Worm (Caenorhabditis elegans) whole organism, L4 larva: Measurements from ENCODE around the gene Y67H2A.2.

Experiments used
- F10B5.3 ChIP-seq: sonication (generic microtip); optimal IDR thresholded peaks from 2 replicates; lab custom pipeline; 2016; ENCODE audit warnings: mild to moderate bottlenecking, missing genetic modification characterization, missing compliant biosample characterization
- R02D3.7 ChIP-seq: fragments of 150-350 bp; sonication (generic microtip); optimal IDR thresholded peaks from 3 replicates; lab custom pipeline; 2014; ENCODE audit warnings: missing biosample characterization, missing genetic modification characterization
- T20F7.1 ChIP-seq: fragments of 200-800 bp; sonication (Bioruptor generic); optimal IDR thresholded peaks from 2 replicates; lab custom pipeline; 2018; ENCODE audit warnings: mild to moderate bottlenecking, missing genetic modification characterization, missing compliant biosample characterization
- Y105C5A.15 ChIP-seq: fragments of 200-800 bp; sonication (Bioruptor generic); IDR thresholded peaks from 2 replicates; pipeline ENCODE4 v1.3.6; 2022; ENCODE audit warnings: missing genetic modification characterization, missing compliant biosample characterization
- Y48G9A.11 ChIP-seq: fragments of 200-800 bp; sonication (Bioruptor generic); IDR thresholded peaks from 2 replicates; pipeline ENCODE4 v1.3.6; 2022; ENCODE audit warnings: missing genetic modification reagents, missing genetic modification characterization, missing compliant biosample characterization
- Y5F2A.4 ChIP-seq: fragments of 200-800 bp; sonication (Bioruptor generic); optimal IDR thresholded peaks from 2 replicates; lab custom pipeline; 2018; ENCODE audit warnings: mild to moderate bottlenecking, missing genetic modification characterization, missing compliant biosample characterization
- arid-1 ChIP-seq: fragments of 200-800 bp; sonication (Bioruptor generic); conservative IDR thresholded peaks from 2 replicates; pipeline ENCODE4 v1.3.6; 2022; ENCODE audit warnings: missing genetic modification reagents, missing genetic modification characterization, missing compliant biosample characterization
- ceh-62 ChIP-seq: sonication (generic microtip); optimal IDR thresholded peaks from 2 replicates; lab custom pipeline; 2017; ENCODE audit warnings: missing biosample characterization, missing genetic modification characterization
- daf-16 ChIP-seq, 3 experiments: sonication (generic microtip); optimal IDR thresholded peaks; 2 replicates each; lab custom pipeline; 2016 to 2017; ENCODE audit warnings: missing genetic modification characterization in 3 of 3, missing genetic modification reagents in 3 of 3, mild to moderate bottlenecking in 2 of 3, missing compliant biosample characterization in 2 of 3, missing biosample characterization in 1 of 3, moderate library complexity in 1 of 3
- daf-8 ChIP-seq: fragments of 200-800 bp; sonication (Bioruptor generic); IDR thresholded peaks from 2 replicates; pipeline ENCODE4 v1.3.6; 2022; ENCODE audit warnings: missing genetic modification characterization, missing compliant biosample characterization
- dmd-6 ChIP-seq: fragments of 200-800 bp; sonication (Bioruptor generic); IDR thresholded peaks from 2 replicates; pipeline ENCODE4 v1.3.6; 2022; ENCODE audit warnings: missing genetic modification reagents, missing genetic modification characterization, missing compliant biosample characterization
- dmd-9 ChIP-seq: fragments of 200-800 bp; sonication (Bioruptor generic); IDR thresholded peaks from 2 replicates; pipeline ENCODE4 v1.3.6; 2022; ENCODE audit warnings: missing genetic modification reagents, missing genetic modification characterization, missing compliant biosample characterization
- dpl-1 ChIP-seq: fragments of 150-350 bp; optimal IDR thresholded peaks from 2 replicates; lab custom pipeline; 2014; ENCODE audit warnings: missing biosample characterization, missing genetic modification reagents, missing genetic modification characterization
- dve-1 ChIP-seq: sonication (generic microtip); optimal IDR thresholded peaks from 2 replicates; lab custom pipeline; 2017; ENCODE audit warnings: antibody characterized with exemption, mild to moderate bottlenecking, missing genetic modification characterization, missing compliant biosample characterization; ENCODE audit not compliant: insufficient read depth
- hlh-11 ChIP-seq: fragments of 200-800 bp; sonication (Bioruptor generic); optimal IDR thresholded peaks from 2 replicates; lab custom pipeline; 2018; ENCODE audit warnings: mild to moderate bottlenecking, missing genetic modification characterization, missing compliant biosample characterization
- hlh-30 ChIP-seq: sonication (generic microtip); optimal IDR thresholded peaks from 2 replicates; lab custom pipeline; 2017; ENCODE audit warnings: antibody characterized with exemption, mild to moderate bottlenecking, missing genetic modification characterization, missing compliant biosample characterization; ENCODE audit not compliant: insufficient read depth
- hmg-1.1 ChIP-seq: fragments of 200-800 bp; sonication (Bioruptor generic); IDR thresholded peaks from 2 replicates; pipeline ENCODE4 v1.3.6; 2022; ENCODE audit warnings: missing genetic modification reagents, missing genetic modification characterization, missing compliant biosample characterization
- jun-1 ChIP-seq: fragments of 150-350 bp; optimal IDR thresholded peaks from 2 replicates; lab custom pipeline; 2014; ENCODE audit warnings: missing biosample characterization, missing genetic modification reagents, missing genetic modification characterization
- lin-13 ChIP-seq: fragments of 150-350 bp; optimal IDR thresholded peaks from 2 replicates; lab custom pipeline; 2014; ENCODE audit warnings: missing biosample characterization, missing genetic modification reagents, missing genetic modification characterization
- lin-38 ChIP-seq: fragments of 200-800 bp; sonication (Bioruptor generic); IDR thresholded peaks from 2 replicates; pipeline ENCODE4 v1.3.6; 2022; ENCODE audit warnings: missing genetic modification reagents, missing genetic modification characterization, missing compliant biosample characterization
- lir-3 ChIP-seq: sonication (generic microtip); optimal IDR thresholded peaks from 2 replicates; lab custom pipeline; 2016; ENCODE audit warnings: mild to moderate bottlenecking, missing genetic modification characterization, missing compliant biosample characterization
- lsy-2 ChIP-seq, 2 experiments: fragments of 150-350 bp in 1 of 2; sonication (generic microtip) in 1 of 2; optimal IDR thresholded peaks; 2 replicates each; lab custom pipeline; 2014 to 2017; ENCODE audit warnings: missing biosample characterization in 2 of 2, missing genetic modification characterization in 2 of 2
- mdl-1 ChIP-seq, 2 experiments: fragments of 150-350 bp in 1 of 2; sonication (generic microtip) in 1 of 2; optimal IDR thresholded peaks; 2 replicates each; lab custom pipeline; 2014 to 2017; ENCODE audit warnings: missing biosample characterization in 2 of 2, missing genetic modification characterization in 2 of 2
- mdt-29 ChIP-seq: fragments of 200-800 bp; sonication (Bioruptor generic); IDR thresholded peaks from 2 replicates; pipeline ENCODE4 v1.3.6; 2022; ENCODE audit warnings: missing genetic modification reagents, missing genetic modification characterization, missing compliant biosample characterization
- mep-1 ChIP-seq: fragments of 150-350 bp; sonication (generic microtip); optimal IDR thresholded peaks from 3 replicates; lab custom pipeline; 2014; ENCODE audit warnings: missing biosample characterization, missing genetic modification characterization
- mxl-3 ChIP-seq: fragments of 200-800 bp; sonication (Bioruptor generic); optimal IDR thresholded peaks from 2 replicates; lab custom pipeline; 2018; ENCODE audit warnings: mild to moderate bottlenecking, missing genetic modification characterization, missing compliant biosample characterization
- nhr-11 ChIP-seq: fragments of 150-350 bp; optimal IDR thresholded peaks from 2 replicates; lab custom pipeline; 2014; ENCODE audit warnings: missing biosample characterization, missing genetic modification characterization
- nhr-111 ChIP-seq: fragments of 200-800 bp; sonication (Bioruptor generic); optimal IDR thresholded peaks from 2 replicates; lab custom pipeline; 2018; ENCODE audit warnings: mild to moderate bottlenecking, missing genetic modification characterization, missing compliant biosample characterization
- nhr-237 ChIP-seq: sonication (generic microtip); optimal IDR thresholded peaks from 2 replicates; lab custom pipeline; 2017; ENCODE audit warnings: missing biosample characterization, missing genetic modification characterization
- nhr-41 ChIP-seq: fragments of 200-800 bp; sonication (Bioruptor generic); IDR thresholded peaks from 2 replicates; pipeline ENCODE4 v1.3.6; 2022; ENCODE audit warnings: missing genetic modification reagents, missing genetic modification characterization, missing compliant biosample characterization
- nhr-42 ChIP-seq: fragments of 200-800 bp; sonication (Bioruptor generic); IDR thresholded peaks from 2 replicates; pipeline ENCODE4 v1.3.6; 2022; ENCODE audit warnings: missing genetic modification characterization, missing compliant biosample characterization
- nhr-48 ChIP-seq: sonication (generic microtip); optimal IDR thresholded peaks from 2 replicates; lab custom pipeline; 2016; ENCODE audit warnings: mild to moderate bottlenecking, missing genetic modification characterization, missing compliant biosample characterization
- nhr-6 ChIP-seq: fragments of 150-350 bp; optimal IDR thresholded peaks from 2 replicates; lab custom pipeline; 2014; ENCODE audit warnings: missing biosample characterization, missing genetic modification characterization
- sdz-12 ChIP-seq: fragments of 200-800 bp; sonication (Bioruptor generic); optimal IDR thresholded peaks from 2 replicates; lab custom pipeline; 2018; ENCODE audit warnings: mild to moderate bottlenecking, missing genetic modification characterization, missing compliant biosample characterization
- set-16 ChIP-seq: fragments of 200-800 bp; sonication (Bioruptor generic); IDR thresholded peaks from 2 replicates; pipeline ENCODE4 v1.3.6; 2022; ENCODE audit warnings: missing genetic modification reagents, missing genetic modification characterization, missing compliant biosample characterization
- snpc-4 ChIP-seq: fragments of 150-350 bp; optimal IDR thresholded peaks from 2 replicates; lab custom pipeline; 2014; ENCODE audit warnings: missing biosample characterization, missing genetic modification characterization
- tag-97 ChIP-seq: fragments of 200-800 bp; sonication (Bioruptor generic); IDR thresholded peaks from 2 replicates; pipeline ENCODE4 v1.3.6; 2022; ENCODE audit warnings: missing genetic modification characterization, missing compliant biosample characterization
- tra-1 ChIP-seq: fragments of 200-800 bp; sonication (Bioruptor generic); IDR thresholded peaks from 2 replicates; pipeline ENCODE4 v1.3.6; 2022; ENCODE audit warnings: missing genetic modification reagents, missing genetic modification characterization, missing compliant biosample characterization
- unc-62 ChIP-seq, 3 experiments: fragments of 150-350 bp in 1 of 3; sonication (generic microtip); optimal IDR thresholded peaks in 2 of 3; peaks in 1 of 3; 1 replicate in 1 of 3; 2 replicates in 2 of 3; lab custom pipeline; 2014 to 2017; ENCODE audit warnings: missing biosample characterization in 3 of 3, missing genetic modification characterization in 3 of 3, missing genetic modification reagents in 3 of 3, missing genotype in 1 of 3
- vab-7 ChIP-seq: fragments of 200-800 bp; sonication (Bioruptor generic); IDR thresholded peaks from 2 replicates; pipeline ENCODE4 v1.3.6; 2022; ENCODE audit warnings: missing genetic modification reagents, missing genetic modification characterization, missing compliant biosample characterization
- zag-1 ChIP-seq: fragments of 150-350 bp; optimal IDR thresholded peaks from 2 replicates; lab custom pipeline; 2014; ENCODE audit warnings: missing biosample characterization, missing genetic modification characterization
- zfp-2 ChIP-seq: sonication (generic microtip); optimal IDR thresholded peaks from 2 replicates; lab custom pipeline; 2016; ENCODE audit warnings: mild to moderate bottlenecking, missing genetic modification characterization, missing compliant biosample characterization
- zip-11 ChIP-seq: fragments of 200-800 bp; sonication (Bioruptor generic); IDR thresholded peaks from 2 replicates; pipeline ENCODE4 v1.3.6; 2022; ENCODE audit warnings: missing genetic modification characterization, missing compliant biosample characterization
- zip-2 ChIP-seq: fragments of 150-350 bp; optimal IDR thresholded peaks from 2 replicates; lab custom pipeline; 2014; ENCODE audit warnings: missing biosample characterization, missing genetic modification characterization

Y67H2A.2 gene

DNA sequence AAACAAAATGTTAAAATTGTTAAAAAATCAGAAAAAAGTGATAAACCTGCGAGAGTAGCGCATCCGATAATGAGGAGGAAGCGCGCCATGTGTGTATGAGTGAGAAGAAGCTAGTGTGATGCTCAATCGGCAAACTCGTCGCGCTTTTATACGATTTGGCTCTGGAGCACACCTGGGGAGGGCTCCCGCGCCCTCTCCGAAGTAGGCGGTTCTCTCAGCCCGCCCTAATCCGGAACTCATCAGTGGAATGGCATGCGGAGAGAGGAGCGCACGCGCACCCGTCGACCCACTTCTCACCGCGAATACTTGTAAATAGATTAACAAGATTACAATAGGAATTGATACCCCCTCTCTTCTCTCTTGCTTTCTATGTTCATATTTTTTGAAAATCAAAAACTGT, 33.7 kb upstream of the Y67H2A.2 start, which contains the start of gene pqn-74:
TSS of gene pqn-74 (minus strand) at position 122 of the 400 bp plus-strand sequence.
- TF ChIP-seq nhr-11, result no peak
- TF ChIP-seq Y48G9A.11 (GFP tag; lab: Robert Waterston, UW), result no peak
- TF ChIP-seq nhr-237, result no peak
- TF ChIP-seq nhr-41 (GFP tag; lab: Robert Waterston, UW), result no peak
- peak; percentile 85 for TF ChIP-seq set-16 (GFP tag; lab: Robert Waterston, UW)

ce11 chrIV:13330547-13330946, 32.9 kb upstream of the Y67H2A.2 start:
- no peak for TF ChIP-seq mep-1 (tag; lab: Kevin White, UChicago)
- TF ChIP-seq mxl-3 (GFP tag; lab: Kevin White, UChicago), result peak; percentile 12
- no peak for TF ChIP-seq daf-8 (GFP tag; lab: Robert Waterston, UW)
- TF ChIP-seq set-16 (GFP tag; lab: Robert Waterston, UW), result peak; percentile 57
- TF ChIP-seq hmg-1.1 (GFP tag; lab: Robert Waterston, UW), result 0 out of 2 replicates have a peak, but pooled peaks have one; percentile 18

ce11 chrIV:13328059-13328458, 30.4 kb upstream of the Y67H2A.2 start, which contains the start of gene far-6:
Gene far-6, plus strand, starts transcription at chrIV:13328359.
- TF ChIP-seq zip-2 (tag; lab: Kevin White, UChicago), result no peak
- TF ChIP-seq snpc-4 (tag; lab: Kevin White, UChicago), result no peak

DNA sequence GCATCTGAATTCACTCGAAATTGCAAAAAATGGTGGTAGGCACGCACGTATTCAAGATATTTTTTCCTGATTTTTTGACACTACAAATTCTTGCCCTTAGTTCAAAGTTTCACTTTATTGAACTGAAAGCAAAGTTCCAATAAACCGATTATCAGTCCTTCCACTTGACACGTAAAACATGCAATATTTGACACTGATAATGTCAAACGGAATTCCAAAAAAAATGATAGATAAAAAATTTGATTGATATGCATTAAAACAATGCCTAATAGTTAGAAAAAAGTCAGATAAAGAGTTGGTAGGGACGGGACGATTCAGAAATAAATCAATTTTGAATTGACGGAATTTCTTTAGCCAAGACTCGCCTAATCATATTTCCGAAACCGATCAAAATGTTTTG, 29.4 kb upstream of the Y67H2A.2 start:
- TF ChIP-seq vab-7 (GFP tag; lab: Robert Waterston, UW), result no peak
- no peak for TF ChIP-seq dpl-1 (GFP tag; lab: Kevin White, UChicago)
- TF ChIP-seq nhr-42 (GFP tag; lab: Robert Waterston, UW), result no peak
- TF ChIP-seq mdt-29 (GFP tag; lab: Robert Waterston, UW), result no peak
- TF ChIP-seq sdz-12 (GFP tag; lab: Kevin White, UChicago), result no peak
- TF ChIP-seq hlh-11 (tag; lab: Kevin White, UChicago), result peak; percentile 61
- peak in 1 of 2 experiments; percentile 39 for TF ChIP-seq lsy-2 (tag; optimal IDR thresholded peaks at IDR 0.05; lab: Kevin White, UChicago)
- TF ChIP-seq zip-2 (tag; lab: Kevin White, UChicago), result no peak
- TF ChIP-seq mep-1 (tag; lab: Kevin White, UChicago), result no peak
- TF ChIP-seq dve-1 (tag; lab: Kevin White, UChicago), result peak; percentile 94
- TF ChIP-seq snpc-4 (tag; lab: Kevin White, UChicago), result no peak
- TF ChIP-seq zfp-2 (tag; lab: Kevin White, UChicago), result no peak
- TF ChIP-seq Y105C5A.15 (GFP tag; lab: Robert Waterston, UW), result no peak
- no peak for TF ChIP-seq nhr-41 (GFP tag; lab: Robert Waterston, UW)
- TF ChIP-seq lir-3, result no peak
- TF ChIP-seq zip-11 (GFP tag; lab: Robert Waterston, UW), result no peak
- no peak for TF ChIP-seq zag-1 (tag; lab: Kevin White, UChicago)
- no peak for TF ChIP-seq mdl-1 (tag; optimal IDR thresholded peaks at IDR 0.05; lab: Kevin White, UChicago)
- TF ChIP-seq dmd-9 (GFP tag; lab: Robert Waterston, UW), result no peak
- no peak for TF ChIP-seq nhr-6 (tag; lab: Kevin White, UChicago)
- no peak for TF ChIP-seq tag-97
- peak; percentile 67 for TF ChIP-seq nhr-48 (tag; lab: Kevin White, UChicago)
- TF ChIP-seq daf-16 (GFP tag; optimal IDR thresholded peaks at IDR 0.05; lab: Kevin White, UChicago), result no peak
- peak; percentile 72 for TF ChIP-seq daf-16 (tag; optimal IDR thresholded peaks at IDR 0.05; lab: Kevin White, UChicago)
- TF ChIP-seq R02D3.7 (tag; lab: Kevin White, UChicago), result no peak
- TF ChIP-seq ceh-62 (tag; lab: Kevin White, UChicago), result no peak
- peak; percentile 26 for TF ChIP-seq hlh-30 (tag; lab: Kevin White, UChicago)
- TF ChIP-seq Y5F2A.4 (GFP tag; lab: Kevin White, UChicago), result no peak
- no peak for TF ChIP-seq lin-13
- TF ChIP-seq unc-62 (GFP tag; optimal IDR thresholded peaks at IDR 0.05 in 1 of 2; lab: Kevin White, UChicago), result peak in 1 of 2 experiments; percentile 56
- no peak for TF ChIP-seq unc-62 (tag; optimal IDR thresholded peaks at IDR 0.05; lab: Kevin White, UChicago)
- TF ChIP-seq tra-1 (GFP tag; lab: Robert Waterston, UW), result peak; percentile 72; the same call in 1 of the 2 replicates
- no peak for TF ChIP-seq F10B5.3 (tag; lab: Kevin White, UChicago)
- TF ChIP-seq arid-1 (GFP tag; lab: Robert Waterston, UW), result no peak
- no peak for TF ChIP-seq lin-38 (GFP tag; lab: Robert Waterston, UW)
- peak; percentile 97 for TF ChIP-seq dmd-6 (GFP tag; lab: Robert Waterston, UW)
- TF ChIP-seq nhr-111 (GFP tag; lab: Kevin White, UChicago), result no peak
- peak; percentile 35 for TF ChIP-seq T20F7.1 (GFP tag; lab: Kevin White, UChicago)
- TF ChIP-seq jun-1 (tag; lab: Kevin White, UChicago), result no peak
